Fruit fly (Drosophila melanogaster) whole organism, embryonic: Measurements from ENCODE around the gene mgr.

Experiments
- ATbp ChIP-seq: fragments of 200-800 bp; sonication (Bioruptor generic); optimal IDR thresholded peaks from 2 replicates; lab custom pipeline; 2017; ENCODE audit warnings: missing biosample characterization, mild to moderate bottlenecking, missing genetic modification characterization, missing genetic modification reagents
- Atf3 ChIP-seq: fragments of 200-800 bp; sonication (Bioruptor generic); optimal IDR thresholded peaks from 3 replicates; lab custom pipeline; 2016; ENCODE audit warnings: missing biosample characterization, missing genetic modification characterization
- Awh ChIP-seq: fragments of 200-800 bp; sonication (Bioruptor generic); IDR thresholded peaks from 2 replicates; pipeline ENCODE4, ENCODE4 v1.3.6; 2022; ENCODE audit warnings: missing biosample characterization, missing genetic modification characterization
- Blimp-1 ChIP-seq: fragments of 200-800 bp; sonication (Bioruptor generic); optimal IDR thresholded peaks from 3 replicates; lab custom pipeline; 2018; ENCODE audit warnings: missing biosample characterization, missing genetic modification characterization, mild to moderate bottlenecking, moderate library complexity, missing genetic modification reagents
- C15 ChIP-seq: fragments of 200-800 bp; sonication (Bioruptor generic); IDR thresholded peaks from 3 replicates; pipeline ENCODE4 v1.3.6; 2022; ENCODE audit warnings: missing biosample characterization, missing genetic modification characterization
- CG10147 ChIP-seq: fragments of 200-800 bp; sonication (Bioruptor generic); optimal IDR thresholded peaks from 2 replicates; lab custom pipeline; 2019; ENCODE audit warnings: missing biosample characterization, mild to moderate bottlenecking, missing genetic modification characterization, moderate library complexity
- CG10274 ChIP-seq: fragments of 200-800 bp; sonication (Bioruptor generic); optimal IDR thresholded peaks from 3 replicates; lab custom pipeline; 2017; ENCODE audit warnings: missing biosample characterization, mild to moderate bottlenecking, missing genetic modification characterization
- CG10366 ChIP-seq: fragments of 200-800 bp; sonication (Bioruptor generic); IDR thresholded peaks from 2 replicates; pipeline ENCODE4 v1.3.6; 2022; ENCODE audit warnings: missing biosample characterization, missing genetic modification characterization
- CG11696 ChIP-seq: fragments of 200-800 bp; sonication (Bioruptor generic); IDR thresholded peaks from 2 replicates; pipeline ENCODE4 v1.3.6; 2022; ENCODE audit warnings: missing biosample characterization, missing genetic modification characterization
- CG11723 ChIP-seq: fragments of 200-800 bp; sonication (Bioruptor generic); optimal IDR thresholded peaks from 2 replicates; lab custom pipeline; 2017; ENCODE audit warnings: missing biosample characterization, mild to moderate bottlenecking, missing genetic modification characterization
- CG12942 ChIP-seq: fragments of 200-800 bp; sonication (Bioruptor generic); optimal IDR thresholded peaks from 3 replicates; lab custom pipeline; 2016; ENCODE audit warnings: missing biosample characterization, missing genetic modification characterization
- CG13624 ChIP-seq: fragments of 200-800 bp; sonication (Bioruptor generic); optimal IDR thresholded peaks from 2 replicates; lab custom pipeline; 2016; ENCODE audit warnings: missing biosample characterization, missing genetic modification characterization
- CG13894 ChIP-seq: fragments of 200-800 bp; sonication (Bioruptor generic); optimal IDR thresholded peaks from 3 replicates; lab custom pipeline; 2018; ENCODE audit warnings: missing biosample characterization, mild to moderate bottlenecking, missing genetic modification characterization, moderate library complexity
- CG1529 ChIP-seq: fragments of 200-800 bp; sonication (Bioruptor generic); optimal IDR thresholded peaks from 3 replicates; lab custom pipeline; 2018; ENCODE audit warnings: missing biosample characterization, missing genetic modification characterization
- CG15514 ChIP-seq: fragments of 200-800 bp; sonication (Bioruptor generic); optimal IDR thresholded peaks from 3 replicates; lab custom pipeline; 2017; ENCODE audit warnings: missing biosample characterization, missing genetic modification characterization, mild to moderate bottlenecking, moderate library complexity, missing genetic modification reagents
- CG1602 ChIP-seq: fragments of 200-800 bp; sonication (Bioruptor generic); optimal IDR thresholded peaks from 3 replicates; lab custom pipeline; 2016; ENCODE audit warnings: missing biosample characterization, missing genetic modification characterization
- CG1792 ChIP-seq: fragments of 200-800 bp; sonication (Bioruptor generic); optimal IDR thresholded peaks from 2 replicates; lab custom pipeline; 2016; ENCODE audit warnings: missing biosample characterization, missing genetic modification characterization
- CG18476 ChIP-seq: fragments of 200-800 bp; sonication (Bioruptor generic); optimal IDR thresholded peaks from 2 replicates; lab custom pipeline; 2016; ENCODE audit warnings: missing biosample characterization, mild to moderate bottlenecking, missing genetic modification characterization
- CG2129 ChIP-seq: fragments of 200-800 bp; sonication (Bioruptor generic); IDR thresholded peaks from 2 replicates; pipeline ENCODE4 v1.3.6; 2022; ENCODE audit warnings: missing biosample characterization, missing genetic modification characterization; ENCODE audit not compliant: partially characterized antibody
- CG2199 ChIP-seq: fragments of 200-800 bp; sonication (Bioruptor generic); IDR thresholded peaks from 3 replicates; pipeline ENCODE4 v1.3.6; 2022; ENCODE audit warnings: missing biosample characterization, missing genetic modification characterization
- CG2678 ChIP-seq: fragments of 200-800 bp; sonication (Bioruptor generic); optimal IDR thresholded peaks from 3 replicates; lab custom pipeline; 2019; ENCODE audit warnings: missing biosample characterization, mild to moderate bottlenecking, missing genetic modification characterization, moderate library complexity
- CG31388 ChIP-seq: fragments of 200-800 bp; sonication (Bioruptor generic); optimal IDR thresholded peaks from 2 replicates; lab custom pipeline; 2016; ENCODE audit warnings: missing biosample characterization, missing genetic modification characterization
- CG34224 ChIP-seq: fragments of 200-800 bp; sonication (Bioruptor generic); IDR thresholded peaks from 3 replicates; pipeline ENCODE4 v1.3.6; 2022; ENCODE audit warnings: missing biosample characterization, missing genetic modification characterization; ENCODE audit not compliant: partially characterized antibody
- CG4404 ChIP-seq: fragments of 200-800 bp; sonication (Bioruptor generic); IDR thresholded peaks from 2 replicates; pipeline ENCODE4 v1.3.6; 2022; ENCODE audit warnings: missing biosample characterization, missing genetic modification characterization
- CG6654 ChIP-seq: fragments of 200-800 bp; sonication (Bioruptor generic); optimal IDR thresholded peaks from 2 replicates; lab custom pipeline; 2017; ENCODE audit warnings: missing biosample characterization, mild to moderate bottlenecking, missing genetic modification characterization
- CG6791 ChIP-seq: fragments of 200-800 bp; sonication (Bioruptor generic); IDR thresholded peaks from 3 replicates; pipeline ENCODE4 v1.3.6; 2022; ENCODE audit warnings: missing biosample characterization, missing genetic modification characterization; ENCODE audit not compliant: partially characterized antibody
- CG8944 ChIP-seq: fragments of 200-800 bp; sonication (Bioruptor generic); optimal IDR thresholded peaks from 3 replicates; lab custom pipeline; 2016; ENCODE audit warnings: missing biosample characterization, missing genetic modification characterization
- CG9727 ChIP-seq: fragments of 200-800 bp; sonication (Bioruptor generic); optimal IDR thresholded peaks from 3 replicates; lab custom pipeline; 2017; ENCODE audit warnings: missing biosample characterization, mild to moderate bottlenecking, missing genetic modification characterization
- Eip74EF ChIP-seq, 2 experiments: fragments of 200-800 bp in 1 of 2; fragments of >200 bp in 1 of 2; sonication (Bioruptor generic) in 1 of 2; optimal IDR thresholded peaks; 2 replicates each; lab custom pipeline; 2017 to 2019; ENCODE audit warnings: missing biosample characterization in 2 of 2, missing genetic modification characterization in 2 of 2, mild to moderate bottlenecking in 1 of 2, moderate library complexity in 1 of 2
- Ets97D ChIP-seq: fragments of 200-800 bp; sonication (Bioruptor generic); optimal IDR thresholded peaks from 3 replicates; lab custom pipeline; 2016; ENCODE audit warnings: missing biosample characterization, missing genetic modification characterization
- Ssrp ChIP-seq: fragments of 200-800 bp; sonication (Bioruptor generic); optimal IDR thresholded peaks from 2 replicates; lab custom pipeline; 2018; ENCODE audit warnings: missing biosample characterization, mild to moderate bottlenecking, missing genetic modification characterization, moderate library complexity
- TFAM ChIP-seq: fragments of 200-800 bp; sonication (Bioruptor generic); optimal IDR thresholded peaks from 2 replicates; lab custom pipeline; 2017; ENCODE audit warnings: missing biosample characterization, missing genetic modification characterization, inconsistent platforms
- Tbp ChIP-seq: fragments of >200 bp; optimal IDR thresholded peaks from 2 replicates; lab custom pipeline; 2018; ENCODE audit warnings: missing biosample characterization, missing genetic modification characterization
- aop ChIP-seq: fragments of 200-800 bp; sonication (Bioruptor generic); IDR thresholded peaks from 2 replicates; pipeline ENCODE4 v1.3.6; 2022; ENCODE audit warnings: missing biosample characterization, missing genetic modification characterization
- ara ChIP-seq: fragments of 200-800 bp; sonication (Bioruptor generic); IDR thresholded peaks from 2 replicates; pipeline ENCODE4 v1.3.6; 2022; ENCODE audit warnings: missing biosample characterization, missing genetic modification characterization
- ci ChIP-seq: fragments of 200-800 bp; sonication (Bioruptor generic); IDR thresholded peaks from 3 replicates; pipeline ENCODE4 v1.3.6; 2022; ENCODE audit warnings: missing biosample characterization, missing genetic modification characterization
- en ChIP-seq: fragments of 200-800 bp; sonication (Bioruptor generic); optimal IDR thresholded peaks from 2 replicates; lab custom pipeline; 2016; ENCODE audit warnings: missing biosample characterization, missing genetic modification characterization
- gem ChIP-seq: fragments of 200-800 bp; sonication (Bioruptor generic); optimal IDR thresholded peaks from 2 replicates; lab custom pipeline; 2019; ENCODE audit warnings: missing biosample characterization, mild to moderate bottlenecking, missing genetic modification characterization, moderate library complexity
- jing ChIP-seq: fragments of 200-800 bp; sonication (Bioruptor generic); optimal IDR thresholded peaks from 2 replicates; lab custom pipeline; 2018; ENCODE audit warnings: missing biosample characterization, mild to moderate bottlenecking, missing genetic modification characterization
- kay ChIP-seq: fragments of 200-800 bp; sonication (Bioruptor generic); optimal IDR thresholded peaks from 2 replicates; lab custom pipeline; 2016; ENCODE audit warnings: missing biosample characterization, missing genetic modification characterization
- kni ChIP-seq: fragments of 200-800 bp; sonication (Bioruptor generic); optimal IDR thresholded peaks from 3 replicates; lab custom pipeline; 2017; ENCODE audit warnings: mild to moderate bottlenecking, missing biosample characterization, missing genetic modification reagents, missing genetic modification characterization
- lov ChIP-seq, 2 experiments: fragments of 200-800 bp in 1 of 2; fragments of >200 bp in 1 of 2; sonication (Bioruptor generic) in 1 of 2; IDR thresholded peaks in 1 of 2; optimal IDR thresholded peaks in 1 of 2; 2 replicates in 1 of 2; 3 replicates in 1 of 2; pipeline versions ENCODE4 v1.3.6 to Lab custom; 2017 to 2022; ENCODE audit warnings: missing biosample characterization in 1 of 2, missing genetic modification characterization in 1 of 2
- mam ChIP-seq: fragments of 200-800 bp; sonication (Bioruptor generic); optimal IDR thresholded peaks from 3 replicates; lab custom pipeline; 2016; ENCODE audit warnings: missing biosample characterization, missing genetic modification characterization
- nau ChIP-seq: fragments of 200-800 bp; sonication (Bioruptor generic); optimal IDR thresholded peaks from 3 replicates; lab custom pipeline; 2017; ENCODE audit warnings: missing biosample characterization, mild to moderate bottlenecking, missing genetic modification characterization, missing genetic modification reagents
- oc ChIP-seq: fragments of 200-800 bp; sonication (Bioruptor generic); optimal IDR thresholded peaks from 2 replicates; lab custom pipeline; 2018; ENCODE audit warnings: missing biosample characterization, mild to moderate bottlenecking, missing genetic modification characterization, moderate library complexity
- odd ChIP-seq: fragments of 200-800 bp; sonication (Bioruptor generic); optimal IDR thresholded peaks from 2 replicates; lab custom pipeline; 2017; ENCODE audit warnings: missing biosample characterization, mild to moderate bottlenecking, missing genetic modification characterization
- onecut ChIP-seq: fragments of 200-800 bp; sonication (Bioruptor generic); IDR thresholded peaks from 2 replicates; pipeline ENCODE4 v1.3.6; 2022; ENCODE audit warnings: missing biosample characterization, missing genetic modification characterization
- org-1 ChIP-seq: fragments of 200-800 bp; sonication (Bioruptor generic); optimal IDR thresholded peaks from 2 replicates; lab custom pipeline; 2017; ENCODE audit warnings: missing biosample characterization, missing genetic modification characterization
- z ChIP-seq: fragments of 200-800 bp; sonication (Bioruptor generic); IDR thresholded peaks from 3 replicates; pipeline ENCODE4 v1.3.6; 2022; ENCODE audit warnings: missing biosample characterization, missing genetic modification characterization

Gene mgr

DNA sequence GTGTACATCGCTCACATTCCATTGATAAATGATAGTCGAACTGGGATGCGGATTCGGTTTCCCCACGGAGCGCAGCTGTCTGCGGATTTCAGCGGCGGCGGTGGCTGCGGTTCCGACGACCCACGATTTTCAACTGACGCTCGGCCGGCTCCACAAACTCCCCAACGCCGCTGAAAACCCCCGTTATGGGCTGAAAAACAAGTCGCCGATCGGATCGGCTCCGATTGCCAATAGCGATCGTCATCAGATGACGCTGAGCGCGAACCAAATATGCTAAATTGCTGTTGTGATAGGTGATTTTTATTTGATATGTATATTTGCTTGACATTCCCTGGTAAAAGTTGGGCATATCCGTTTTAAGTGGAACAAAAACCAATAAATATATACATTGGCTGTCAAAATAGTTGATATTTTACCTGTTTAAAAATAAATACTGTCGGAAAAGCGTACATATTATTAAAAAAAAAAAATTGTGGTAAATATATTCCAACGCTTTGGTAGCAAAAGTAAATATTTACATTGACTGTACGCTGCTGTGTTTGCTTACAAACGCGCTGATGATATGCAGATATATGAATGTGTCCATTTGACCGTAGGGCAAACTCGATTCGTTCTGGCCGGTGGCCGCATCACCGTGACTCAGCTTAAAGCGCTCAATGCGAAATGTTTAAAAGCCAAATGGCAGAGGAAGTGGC, 44.7 kb upstream of the mgr start (continued):
- no peak for TF ChIP-seq CG31388 (GFP tag; lab: Kevin White, UChicago)
- peak; percentile 31 for TF ChIP-seq nau (GFP tag; lab: Kevin White, UChicago)
- peak; percentile 97 for TF ChIP-seq CG10274 (GFP tag; lab: Kevin White, UChicago)
- no peak for TF ChIP-seq lov (optimal IDR thresholded peaks at IDR 0.05; lab: Kevin White, UChicago)
- TF ChIP-seq lov (GFP tag; IDR thresholded peaks at IDR 0.05; lab: Robert Waterston, UW) = no peak
- TF ChIP-seq kni = no peak
- TF ChIP-seq CG1602 (GFP tag; lab: Kevin White, UChicago) = peak; percentile 29
- peak; percentile 88 for TF ChIP-seq CG10147 (GFP tag; lab: Kevin White, UChicago)
- no peak for TF ChIP-seq CG11696 (GFP tag; lab: Robert Waterston, UW)
- TF ChIP-seq CG13624 (GFP tag; lab: Kevin White, UChicago) = peak; percentile 59
- TF ChIP-seq ci (GFP tag; lab: Robert Waterston, UW) = no peak
- TF ChIP-seq Tbp (GFP tag; lab: Kevin White, UChicago) = no peak
- no peak for TF ChIP-seq Awh (GFP tag; lab: Robert Waterston, UW)
- TF ChIP-seq CG10366 (GFP tag; lab: Robert Waterston, UW) = peak; percentile 44
- no peak for TF ChIP-seq odd (GFP tag; lab: Kevin White, UChicago)
- TF ChIP-seq ATbp (GFP tag; lab: Kevin White, UChicago) = no peak
- no peak for TF ChIP-seq z
- TF ChIP-seq C15 (GFP tag; lab: Robert Waterston, UW) = 0 out of 3 replicates have a peak, but pooled peaks have one; percentile 31
- peak; percentile 40 for TF ChIP-seq CG15514 (GFP tag; lab: Kevin White, UChicago)
- TF ChIP-seq mam = peak; percentile 74
- TF ChIP-seq Ssrp = peak; percentile 20
- no peak for TF ChIP-seq Ets97D (GFP tag; lab: Kevin White, UChicago)
- no peak for TF ChIP-seq ara (GFP tag; lab: Robert Waterston, UW)
- peak; percentile 46 for TF ChIP-seq CG4404 (GFP tag; lab: Robert Waterston, UW)
- no peak for TF ChIP-seq CG2129 (GFP tag; lab: Robert Waterston, UW)
- peak; percentile 22 for TF ChIP-seq CG1792 (GFP tag; lab: Kevin White, UChicago)
- TF ChIP-seq TFAM (GFP tag; lab: Kevin White, UChicago) = no peak
- TF ChIP-seq CG6654 (GFP tag; lab: Kevin White, UChicago) = no peak
- TF ChIP-seq org-1 (GFP tag; lab: Kevin White, UChicago) = peak; percentile 48
- no peak for TF ChIP-seq jing
- TF ChIP-seq Atf3 (GFP tag; lab: Kevin White, UChicago) = peak; percentile 3
- peak; percentile 26 for TF ChIP-seq CG12942 (GFP tag; lab: Kevin White, UChicago)
- peak; percentile 16 for TF ChIP-seq Blimp-1 (GFP tag; lab: Kevin White, UChicago)
- peak; percentile 68 for TF ChIP-seq CG9727 (GFP tag; lab: Kevin White, UChicago)
- TF ChIP-seq CG18476 (GFP tag; lab: Kevin White, UChicago) = no peak
- TF ChIP-seq CG13894 (tag; lab: Kevin White, UChicago) = no peak
- TF ChIP-seq CG34224 (GFP tag; lab: Robert Waterston, UW) = no peak
- TF ChIP-seq oc (tag; lab: Kevin White, UChicago) = no peak
- no peak for TF ChIP-seq CG6791 (GFP tag; lab: Robert Waterston, UW)
- peak; percentile 2 for TF ChIP-seq CG8944 (GFP tag; lab: Kevin White, UChicago)
- TF ChIP-seq Eip74EF (GFP tag; optimal IDR thresholded peaks at IDR 0.05; lab: Kevin White, UChicago) = no peak
- TF ChIP-seq gem (tag; lab: Kevin White, UChicago) = peak; percentile 84
- no peak for TF ChIP-seq CG1529 (GFP tag; lab: Kevin White, UChicago)
- TF ChIP-seq kay (GFP tag; lab: Kevin White, UChicago) = peak; percentile 55
- no peak for TF ChIP-seq en (GFP tag; lab: Kevin White, UChicago)
- no peak for TF ChIP-seq CG2199 (GFP tag; lab: Robert Waterston, UW)
- TF ChIP-seq CG11723 (GFP tag; lab: Kevin White, UChicago) = no peak
- no peak for TF ChIP-seq aop (GFP tag; lab: Robert Waterston, UW)
- no peak for TF ChIP-seq onecut
- TF ChIP-seq CG2678 (tag; lab: Kevin White, UChicago) = peak; percentile 74
